Worm (Caenorhabditis elegans) whole organism, L1 larva: Measurements from ENCODE around the gene F52G2.3.

Experiments used
- C16A3.4 ChIP-seq: fragments of 150-350 bp; optimal IDR thresholded peaks from 2 replicates; lab custom pipeline; 2014; ENCODE audit warnings: missing biosample characterization, missing genetic modification characterization
- F16B12.6 ChIP-seq: fragments of 150-350 bp; optimal IDR thresholded peaks from 2 replicates; lab custom pipeline; 2014; ENCODE audit warnings: missing biosample characterization, missing genetic modification characterization
- blmp-1 ChIP-seq: fragments of 150-350 bp; optimal IDR thresholded peaks from 2 replicates; lab custom pipeline; 2014; ENCODE audit warnings: missing biosample characterization, missing genetic modification characterization
- ceh-82 ChIP-seq, 3 experiments: fragments of 150-350 bp in 1 of 3; sonication (generic microtip) in 2 of 3; optimal IDR thresholded peaks; 2 replicates each; lab custom pipeline; 2014 to 2017; ENCODE audit warnings: missing biosample characterization in 3 of 3, missing genetic modification characterization in 3 of 3
- ceh-90 ChIP-seq: sonication (generic microtip); optimal IDR thresholded peaks from 2 replicates; lab custom pipeline; 2016; ENCODE audit warnings: missing genetic modification characterization, missing compliant biosample characterization
- ces-1 ChIP-seq: fragments of 150-350 bp; optimal IDR thresholded peaks from 2 replicates; lab custom pipeline; 2014; ENCODE audit warnings: missing biosample characterization, missing genetic modification reagents, missing genetic modification characterization
- dpl-1 ChIP-seq, 3 experiments: fragments of 150-350 bp in 2 of 3; sonication (generic microtip) in 1 of 3; optimal IDR thresholded peaks; 2 replicates each; lab custom pipeline; 2014 to 2017; ENCODE audit warnings: missing biosample characterization in 3 of 3, missing genetic modification characterization in 3 of 3, missing genetic modification reagents in 3 of 3
- dsc-1 ChIP-seq: sonication (generic microtip); optimal IDR thresholded peaks from 2 replicates; lab custom pipeline; 2016; ENCODE audit warnings: mild to moderate bottlenecking, missing genetic modification characterization, missing compliant biosample characterization
- efl-1 ChIP-seq, 4 experiments: fragments of 150-350 bp; optimal IDR thresholded peaks in 3 of 4; peaks in 1 of 4; 1 replicate in 1 of 4; 2 replicates in 3 of 4; lab custom pipeline; 2014; ENCODE audit warnings: missing biosample characterization in 2 of 4, missing genetic modification characterization in 2 of 4, missing genetic modification reagents in 2 of 4
- efl-3 ChIP-seq: fragments of 200-800 bp; sonication (Bioruptor generic); optimal IDR thresholded peaks from 2 replicates; lab custom pipeline; 2018; ENCODE audit warnings: mild to moderate bottlenecking, missing genetic modification characterization, missing compliant biosample characterization
- elt-3 ChIP-seq, 6 experiments: fragments of 150-350 bp in 1 of 6; sonication (generic microtip); optimal IDR thresholded peaks; 2 replicates each; lab custom pipeline; 2017 to 2018; ENCODE audit warnings: missing biosample characterization in 6 of 6, missing genetic modification characterization in 6 of 6, inconsistent platforms in 1 of 6
- fkh-4 ChIP-seq: sonication (generic microtip); optimal IDR thresholded peaks from 2 replicates; lab custom pipeline; 2016; ENCODE audit warnings: missing compliant biosample characterization, missing genetic modification characterization, borderline replicate concordance
- hlh-17 ChIP-seq: fragments of 200-800 bp; sonication (Bioruptor generic); optimal IDR thresholded peaks from 2 replicates; lab custom pipeline; 2018; ENCODE audit warnings: missing genetic modification characterization, mild to moderate bottlenecking, missing compliant biosample characterization, moderate library complexity, borderline replicate concordance
- hlh-4 ChIP-seq: sonication (generic microtip); optimal IDR thresholded peaks from 2 replicates; lab custom pipeline; 2016; ENCODE audit warnings: mild to moderate bottlenecking, missing genetic modification characterization, missing compliant biosample characterization
- hpl-2 ChIP-seq: fragments of 150-350 bp; optimal IDR thresholded peaks from 2 replicates; lab custom pipeline; 2014; ENCODE audit warnings: missing biosample characterization, missing genetic modification reagents, missing genetic modification characterization
- irx-1 ChIP-seq: sonication (generic microtip); optimal IDR thresholded peaks from 2 replicates; lab custom pipeline; 2016; ENCODE audit warnings: missing genetic modification characterization, missing compliant biosample characterization
- lin-13 ChIP-seq: fragments of 150-350 bp; optimal IDR thresholded peaks from 2 replicates; lab custom pipeline; 2014; ENCODE audit warnings: missing biosample characterization, missing genetic modification reagents, missing genetic modification characterization
- lin-35 ChIP-seq, 2 experiments: fragments of 150-350 bp; optimal IDR thresholded peaks; 2 replicates each; lab custom pipeline; 2014; ENCODE audit warnings: missing biosample characterization in 2 of 2, missing genetic modification characterization in 2 of 2, missing genetic modification reagents in 2 of 2
- lsy-2 ChIP-seq, 2 experiments: fragments of 150-350 bp; optimal IDR thresholded peaks; 2 replicates each; lab custom pipeline; 2014; ENCODE audit warnings: missing biosample characterization in 2 of 2, missing genetic modification characterization in 2 of 2
- mef-2 ChIP-seq: fragments of 150-350 bp; optimal IDR thresholded peaks from 2 replicates; lab custom pipeline; 2014; ENCODE audit warnings: missing biosample characterization, missing genetic modification characterization
- mep-1 ChIP-seq: fragments of 150-350 bp; optimal IDR thresholded peaks from 2 replicates; lab custom pipeline; 2014; ENCODE audit warnings: missing biosample characterization, missing genetic modification characterization
- nhr-12 ChIP-seq: sonication (generic microtip); optimal IDR thresholded peaks from 2 replicates; lab custom pipeline; 2017; ENCODE audit warnings: missing biosample characterization, missing genetic modification characterization
- nhr-19 ChIP-seq: fragments of 200-800 bp; sonication (Bioruptor generic); conservative IDR thresholded peaks from 2 replicates; pipeline ENCODE4 v1.3.6; 2022; ENCODE audit warnings: missing genetic modification characterization, missing compliant biosample characterization
- nhr-20 ChIP-seq: sonication (generic microtip); optimal IDR thresholded peaks from 2 replicates; lab custom pipeline; 2016; ENCODE audit warnings: mild to moderate bottlenecking, missing genetic modification characterization, missing compliant biosample characterization
- nhr-77 ChIP-seq: fragments of 150-350 bp; optimal IDR thresholded peaks from 2 replicates; lab custom pipeline; 2014; ENCODE audit warnings: missing biosample characterization, missing genetic modification characterization
- nhr-84 ChIP-seq: sonication (generic microtip); optimal IDR thresholded peaks from 2 replicates; lab custom pipeline; 2017; ENCODE audit warnings: missing biosample characterization, missing genetic modification characterization
- pax-3 ChIP-seq: fragments of 200-800 bp; sonication (Bioruptor generic); optimal IDR thresholded peaks from 2 replicates; lab custom pipeline; 2018; ENCODE audit warnings: mild to moderate bottlenecking, missing genetic modification characterization, moderate library complexity, missing compliant biosample characterization
- rnt-1 ChIP-seq: sonication (generic microtip); optimal IDR thresholded peaks from 2 replicates; lab custom pipeline; 2016; ENCODE audit warnings: mild to moderate bottlenecking, missing genetic modification characterization, moderate library complexity, missing compliant biosample characterization
- sox-4 ChIP-seq: sonication (generic microtip); optimal IDR thresholded peaks from 2 replicates; lab custom pipeline; 2016; ENCODE audit warnings: missing genetic modification characterization, missing compliant biosample characterization
- sptf-1 ChIP-seq: fragments of 150-350 bp; optimal IDR thresholded peaks from 2 replicates; lab custom pipeline; 2014; ENCODE audit warnings: missing biosample characterization, missing genetic modification characterization
- sup-37 ChIP-seq: fragments of 200-800 bp; sonication (Bioruptor generic); optimal IDR thresholded peaks from 2 replicates; lab custom pipeline; 2018; ENCODE audit warnings: mild to moderate bottlenecking, missing genetic modification characterization, missing compliant biosample characterization
- tlp-1 ChIP-seq: fragments of 150-350 bp; optimal IDR thresholded peaks from 2 replicates; lab custom pipeline; 2014; ENCODE audit warnings: missing biosample characterization, missing genetic modification characterization
- unc-130 ChIP-seq: fragments of 150-350 bp; optimal IDR thresholded peaks from 2 replicates; lab custom pipeline; 2017; ENCODE audit warnings: missing biosample characterization, missing genetic modification characterization, inconsistent platforms
- unc-62 ChIP-seq: fragments of 150-350 bp; optimal IDR thresholded peaks from 2 replicates; lab custom pipeline; 2014; ENCODE audit warnings: missing biosample characterization, missing genetic modification reagents, missing genetic modification characterization
- vab-15 ChIP-seq: sonication (generic microtip); optimal IDR thresholded peaks from 2 replicates; lab custom pipeline; 2017; ENCODE audit warnings: missing genotype, mild to moderate bottlenecking, missing genetic modification characterization, missing compliant biosample characterization
- ztf-11 ChIP-seq, 2 experiments: sonication (generic microtip); optimal IDR thresholded peaks; 2 replicates each; lab custom pipeline; 2016 to 2017; ENCODE audit warnings: missing genetic modification characterization in 2 of 2, missing biosample characterization in 1 of 2, missing compliant biosample characterization in 1 of 2

Gene F52G2.3

DNA sequence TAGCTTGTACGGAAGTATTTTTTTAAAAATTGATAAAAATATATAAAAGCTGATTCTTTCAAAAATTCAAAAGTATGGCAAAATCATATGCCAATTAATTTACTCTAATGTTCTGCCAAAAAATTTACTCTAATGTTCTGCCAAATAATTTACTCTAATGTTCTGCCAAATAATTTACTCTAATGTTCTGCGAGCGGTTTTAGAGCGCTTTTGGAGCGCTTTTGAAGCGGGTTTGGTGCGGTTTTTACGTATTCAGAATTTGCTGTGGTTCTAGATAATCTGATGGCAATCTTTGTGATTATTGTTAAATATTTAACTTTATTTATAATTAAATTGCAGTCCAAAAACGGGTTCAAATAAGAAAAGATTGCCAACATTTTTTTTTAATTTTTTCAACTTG is 1.3 kb upstream of the F52G2.3 start:
- TF ChIP-seq hpl-2 (GFP tag; lab: Kevin White, UChicago) (no peak), hlh-4 (tag; lab: Kevin White, UChicago) (peak; percentile 15)

DNA sequence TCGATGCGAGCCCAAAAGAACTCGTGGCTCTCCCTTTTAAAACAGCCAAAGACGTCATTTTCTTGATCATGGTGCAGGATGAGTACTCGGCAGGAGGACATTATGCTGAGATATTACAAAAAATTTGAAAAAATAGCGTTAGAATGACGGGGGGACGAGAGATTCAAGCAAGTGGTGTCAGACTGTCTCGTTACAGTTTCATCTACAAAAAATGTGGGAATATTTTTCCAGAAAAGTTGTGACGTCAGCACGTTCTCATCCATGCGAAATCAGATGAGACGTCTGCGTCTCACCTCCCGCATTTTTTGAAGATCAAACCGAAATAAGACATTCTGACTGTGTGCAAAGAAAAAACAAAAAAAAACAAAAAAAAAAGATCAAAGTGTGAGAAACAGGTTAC is 7.9 kb downstream of the F52G2.3 start, which contains the start of gene rsd-2:
rsd-2 (minus strand) TSS at position 101 of the 400 bp plus-strand sequence.
- TF ChIP-seq irx-1 (tag; lab: Kevin White, UChicago) (no peak), ceh-82 (tag; optimal IDR thresholded peaks at IDR 0.05; lab: Kevin White, UChicago) (no peak), ceh-90 (tag; lab: Kevin White, UChicago) (no peak), ztf-11 (tag; optimal IDR thresholded peaks at IDR 0.05; lab: Kevin White, UChicago) (no peak), elt-3 (tag; optimal IDR thresholded peaks at IDR 0.05; lab: Kevin White, UChicago) (no peak), mef-2 (tag; lab: Kevin White, UChicago) (no peak), efl-1 (optimal IDR thresholded peaks at IDR 0.05; lab: Kevin White, UChicago) (no peak), efl-1 (GFP tag; optimal IDR thresholded peaks at IDR 0.05 in 1 of 2; lab: Kevin White, UChicago) (peak in 1 of 2 experiments; percentile 66), vab-15 (tag; lab: Kevin White, UChicago) (no peak), sptf-1 (tag; lab: Kevin White, UChicago) (no peak)

DNA sequence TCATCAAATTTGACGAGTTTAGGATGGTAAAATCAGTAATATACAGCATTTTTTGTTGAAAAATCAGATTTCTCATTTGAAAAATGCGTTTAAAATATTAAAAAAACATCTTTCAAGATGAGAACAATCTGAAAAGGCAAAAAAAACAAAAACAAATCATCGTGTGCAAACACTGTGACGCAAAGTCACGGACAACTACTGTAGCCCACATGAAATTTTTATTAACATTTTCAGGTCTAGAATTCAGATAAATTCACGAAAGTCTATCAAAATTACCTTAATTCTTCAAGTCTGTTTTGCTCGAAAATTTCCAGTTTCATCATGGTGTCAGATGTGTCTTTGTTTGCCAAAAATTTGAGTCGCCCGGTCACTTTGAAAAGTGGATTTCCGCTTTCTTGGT is 9.1 kb downstream of the F52G2.3 start:
- TF ChIP-seq mef-2 (tag; lab: Kevin White, UChicago), result no peak
- TF ChIP-seq blmp-1 (tag; lab: Kevin White, UChicago), result no peak
- TF ChIP-seq sox-4 (tag; lab: Kevin White, UChicago), result no peak
- no peak for TF ChIP-seq efl-3 (GFP tag; lab: Kevin White, UChicago)
- no peak for TF ChIP-seq dsc-1
- TF ChIP-seq lsy-2 (tag; optimal IDR thresholded peaks at IDR 0.05; lab: Kevin White, UChicago), result peak; percentile 50 to 85
- TF ChIP-seq nhr-77 (tag; lab: Kevin White, UChicago), result no peak
- no peak for TF ChIP-seq elt-3 (tag; optimal IDR thresholded peaks at IDR 0.05; lab: Kevin White, UChicago)
- no peak for TF ChIP-seq tlp-1 (tag; lab: Kevin White, UChicago)
- peak; percentile 66 for TF ChIP-seq F16B12.6
- TF ChIP-seq unc-130 (tag; lab: Kevin White, UChicago), result no peak
- TF ChIP-seq nhr-84 (tag; lab: Kevin White, UChicago), result no peak
- TF ChIP-seq unc-62 (GFP tag; lab: Kevin White, UChicago), result no peak
- no peak for TF ChIP-seq hlh-17 (GFP tag; lab: Kevin White, UChicago)
- TF ChIP-seq nhr-20, result no peak

DNA sequence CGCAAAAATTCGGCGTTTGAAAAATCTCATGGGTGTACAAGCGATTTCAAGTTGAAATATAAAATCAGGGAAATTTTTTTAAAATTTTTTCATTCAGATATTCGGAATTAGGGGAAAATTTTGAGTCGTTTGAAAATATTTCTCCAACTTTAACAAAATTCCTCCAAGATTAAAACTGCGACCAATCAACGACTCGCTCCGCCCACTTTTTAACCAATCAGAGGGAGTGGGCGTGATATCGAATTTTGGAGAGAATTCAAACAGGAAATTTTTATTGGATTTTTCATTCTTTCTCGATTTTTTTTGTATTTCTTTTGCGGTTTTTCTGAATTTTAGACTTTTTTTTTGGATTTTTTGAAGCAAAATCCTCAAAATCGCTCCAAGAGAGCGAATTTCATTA is 22.8 kb downstream of the F52G2.3 start:
- TF ChIP-seq sup-37 (GFP tag; lab: Kevin White, UChicago), result no peak
- TF ChIP-seq rnt-1 (tag; lab: Kevin White, UChicago), result no peak
- TF ChIP-seq fkh-4 (tag; lab: Kevin White, UChicago), result no peak
- no peak for TF ChIP-seq ces-1 (GFP tag; lab: Kevin White, UChicago)
- no peak for TF ChIP-seq lin-13 (GFP tag; lab: Kevin White, UChicago)
- TF ChIP-seq tlp-1 (tag; lab: Kevin White, UChicago), result no peak
- no peak for TF ChIP-seq hlh-4 (tag; lab: Kevin White, UChicago)
- no peak for TF ChIP-seq mef-2 (tag; lab: Kevin White, UChicago)
- no peak for TF ChIP-seq elt-3 (tag; optimal IDR thresholded peaks at IDR 0.05; lab: Kevin White, UChicago)
- no peak for TF ChIP-seq nhr-12 (tag; lab: Kevin White, UChicago)
- no peak for TF ChIP-seq blmp-1 (tag; lab: Kevin White, UChicago)
- TF ChIP-seq, all 84 proteins: peak for 0

DNA sequence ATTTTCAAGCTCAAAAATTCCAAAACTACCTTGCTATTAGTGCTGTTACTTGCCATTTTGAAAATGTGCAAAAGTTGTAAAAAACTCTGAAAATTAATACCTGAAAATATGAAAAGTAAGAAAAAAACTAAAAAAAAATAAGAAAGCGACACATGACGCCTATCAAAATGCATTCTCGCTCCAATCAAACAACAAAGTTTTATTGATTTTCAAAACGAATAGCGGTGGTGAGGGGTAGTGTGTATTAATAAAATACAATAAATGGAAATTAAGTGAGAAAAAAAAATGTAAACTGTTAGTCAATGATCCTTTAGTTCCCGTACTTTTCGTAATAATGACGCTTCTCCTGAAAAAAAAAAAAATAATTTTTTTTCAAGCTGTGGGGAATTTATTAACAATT is 26.2 kb downstream of the F52G2.3 start, which contains the start of gene dcap-2:
dcap-2 (minus strand) TSS at position 86 of the 400 bp plus-strand sequence.
- no peak for TF ChIP-seq sup-37 (GFP tag; lab: Kevin White, UChicago)
- peak; percentile 14 for TF ChIP-seq mep-1 (tag; lab: Kevin White, UChicago)
- peak in 1 of 3 experiments; percentile 21 for TF ChIP-seq dpl-1 (GFP tag; optimal IDR thresholded peaks at IDR 0.05; lab: Kevin White, UChicago)
- TF ChIP-seq efl-1 (optimal IDR thresholded peaks at IDR 0.05; lab: Kevin White, UChicago), result peak in 1 of 2 experiments; percentile 6
- peak in 1 of 2 experiments; percentile 4 for TF ChIP-seq efl-1 (GFP tag; optimal IDR thresholded peaks at IDR 0.05 in 1 of 2; lab: Kevin White, UChicago)
- no peak for TF ChIP-seq nhr-19 (GFP tag; lab: Robert Waterston, UW)
- no peak for TF ChIP-seq pax-3 (tag; lab: Kevin White, UChicago)
- TF ChIP-seq blmp-1 (tag; lab: Kevin White, UChicago), result peak; percentile 29
- peak in 1 of 2 experiments; percentile 49 for TF ChIP-seq lsy-2 (tag; optimal IDR thresholded peaks at IDR 0.05; lab: Kevin White, UChicago)
- peak in 1 of 2 experiments; percentile 47 for TF ChIP-seq lin-35 (GFP tag; optimal IDR thresholded peaks at IDR 0.05; lab: Kevin White, UChicago)
- TF ChIP-seq C16A3.4, result peak; percentile 5
- TF ChIP-seq hlh-4 (tag; lab: Kevin White, UChicago), result no peak
